Fruit fly (Drosophila melanogaster): ENCODE data around the gene mRpL47.
A peak's percentile ranks its signal among the peaks of the same experiment; 100 is the strongest.

Gene mRpL47

dm6 chr3R:9534595-9535217 is 19.0 kb upstream of the mRpL47 start:
- TF ChIP-seq chinmo (GFP tag; IDR thresholded peaks at IDR 0.05; ENCODE audit: partially characterized antibody) (peak; percentile 91; the same call in 2 of the 4 replicates), CG10959 (GFP tag; IDR thresholded peaks at IDR 0.05) (0 out of 2 replicates have a peak, but pooled peaks have one; percentile 5), hkb (optimal IDR thresholded peaks at IDR 0.05) (no peak), hkb (GFP tag; IDR thresholded peaks at IDR 0.05) (0 out of 2 replicates have a peak, but pooled peaks have one; percentile 10), CG12071 (GFP tag; optimal IDR thresholded peaks at IDR 0.05) (no peak), Trl (optimal IDR thresholded peaks at IDR 0.05) (peak; percentile 78 to 91), Trl (GFP tag; optimal IDR thresholded peaks at IDR 0.05) (no peak), da (GFP tag; optimal IDR thresholded peaks at IDR 0.05) (no peak), caup (GFP tag; optimal IDR thresholded peaks at IDR 0.05; ENCODE audit: severe bottlenecking) (no peak), yki (optimal IDR thresholded peaks at IDR 0.05) (peak; percentile 57), sqz (GFP tag; optimal IDR thresholded peaks at IDR 0.05) (peak; percentile 11), Drgx (GFP tag; IDR thresholded peaks at IDR 0.05) (0 out of 2 replicates have a peak, but pooled peaks have one; percentile 9), sr (GFP tag; IDR thresholded peaks at IDR 0.05) (peak; percentile 81), CG17385 (GFP tag; optimal IDR thresholded peaks at IDR 0.05) (peak; percentile 47), Ets65A (GFP tag) (peak; percentile 55), corto (GFP tag; optimal IDR thresholded peaks at IDR 0.05) (peak; percentile 9), nom (GFP tag; optimal IDR thresholded peaks at IDR 0.05) (peak; percentile 27), CG6175 (GFP tag; IDR thresholded peaks at IDR 0.05) (peak; percentile 74; the same call in 2 of the 3 replicates), CG4360 (GFP tag; IDR thresholded peaks at IDR 0.05) (peak; percentile 69), cad (GFP tag; optimal IDR thresholded peaks at IDR 0.05) (no peak), CG14667 (GFP tag; IDR thresholded peaks at IDR 0.05) (no peak), ftz-f1 (GFP tag; optimal IDR thresholded peaks at IDR 0.05) (peak; percentile 52), Hr78 (GFP tag; optimal IDR thresholded peaks at IDR 0.05) (peak in 1 of 2 experiments; percentile 61)

- TF ChIP-seq CG10366 (GFP tag; IDR thresholded peaks at IDR 0.05) (peak; percentile 93), CG18011 (GFP tag; optimal IDR thresholded peaks at IDR 0.05) (peak; percentile 49), CG4282 (GFP tag; optimal IDR thresholded peaks at IDR 0.05) (peak; percentile 51), unpg (GFP tag; optimal IDR thresholded peaks at IDR 0.05) (peak; percentile 97), CG3407 (GFP tag; optimal IDR thresholded peaks at IDR 0.05) (peak; percentile 89), sens-2 (GFP tag; IDR thresholded peaks at IDR 0.05) (peak; percentile 92), vnd (GFP tag; IDR thresholded peaks at IDR 0.05; ENCODE audit: partially characterized antibody) (no peak), inv (GFP tag; IDR thresholded peaks at IDR 0.05; ENCODE audit: partially characterized antibody) (no peak), tgo (GFP tag; IDR thresholded peaks at IDR 0.05) (peak; percentile 91), CG11695 (GFP tag; IDR thresholded peaks at IDR 0.05) (peak; percentile 90), slou (GFP tag; optimal IDR thresholded peaks at IDR 0.05) (peak; percentile 11), ash1 (GFP tag; optimal IDR thresholded peaks at IDR 0.05) (no peak), bbx (GFP tag; IDR thresholded peaks at IDR 0.05; ENCODE audit: partially characterized antibody) (no peak), CG12219 (GFP tag; optimal IDR thresholded peaks at IDR 0.05) (peak; percentile 91), Antp (GFP tag; optimal IDR thresholded peaks at IDR 0.05) (peak; percentile 86), CG5180 (GFP tag; optimal IDR thresholded peaks at IDR 0.05) (no peak), HmgD (GFP tag; optimal IDR thresholded peaks at IDR 0.05) (peak; percentile 9), her (GFP tag; optimal IDR thresholded peaks at IDR 0.05) (peak; percentile 84), Bdp1 (GFP tag; optimal IDR thresholded peaks at IDR 0.05) (peak; percentile 77), CG7786 (GFP tag; optimal IDR thresholded peaks at IDR 0.05) (peak; percentile 89), CG18764 (GFP tag; optimal IDR thresholded peaks at IDR 0.05) (peak; percentile 88), slp2 (GFP tag; optimal IDR thresholded peaks at IDR 0.05) (peak; percentile 88), CG1647 (GFP tag; optimal IDR thresholded peaks at IDR 0.05) (peak; percentile 90), Hmr (GFP tag; optimal IDR thresholded peaks at IDR 0.05) (peak; percentile 85), tio (GFP tag; optimal IDR thresholded peaks at IDR 0.05) (peak; percentile 93), fru (optimal IDR thresholded peaks at IDR 0.05) (no peak), fd102C (GFP tag; optimal IDR thresholded peaks at IDR 0.05) (no peak), CG2116 (GFP tag; optimal IDR thresholded peaks at IDR 0.05) (peak; percentile 60), CTCF (GFP tag; optimal IDR thresholded peaks at IDR 0.05) (peak; percentile 65)
These were observed 18.4 kb upstream of the mRpL47 start for dm6 chr3R:9534125-9534496.
